Worm (Caenorhabditis elegans): ENCODE results near the gene F29G6.1.

- TF ChIP-seq ama-1 (optimal IDR thresholded peaks at IDR 0.05): no peak
- TF ChIP-seq aly-2 (tag; optimal IDR thresholded peaks at IDR 0.05): no peak
- TF ChIP-seq egl-5 (tag; optimal IDR thresholded peaks at IDR 0.05): peak; percentile 74
Observed at ce11 chrX:11469600-11469999, 32.5 kb upstream of the F29G6.1 start.
